Worm (Caenorhabditis elegans) whole organism, L2 larva: ENCODE measurements around the gene T08D10.4.

Source experiments
- aly-2 ChIP-seq: fragments of 150-350 bp; optimal IDR thresholded peaks from 2 replicates; lab custom pipeline; 2014; ENCODE audit warnings: missing biosample characterization, missing genetic modification characterization
- egl-27 ChIP-seq: sonication (generic microtip); optimal IDR thresholded peaks from 3 replicates; lab custom pipeline; 2017; ENCODE audit warnings: missing biosample characterization, missing genetic modification reagents, missing genetic modification characterization
- gmeb-1 ChIP-seq: fragments of 150-350 bp; optimal IDR thresholded peaks from 2 replicates; lab custom pipeline; 2014; ENCODE audit warnings: missing biosample characterization, missing genetic modification characterization
- lin-13 ChIP-seq: fragments of 150-350 bp; optimal IDR thresholded peaks from 2 replicates; lab custom pipeline; 2014; ENCODE audit warnings: missing biosample characterization, missing genetic modification reagents, missing genetic modification characterization
- lin-39 ChIP-seq: fragments of 150-350 bp; optimal IDR thresholded peaks from 2 replicates; lab custom pipeline; 2014; ENCODE audit warnings: missing biosample characterization, missing genetic modification reagents, missing genetic modification characterization
- lsy-2 ChIP-seq, 2 experiments: fragments of 150-350 bp in 1 of 2; sonication (generic microtip) in 1 of 2; optimal IDR thresholded peaks; 2 replicates each; lab custom pipeline; 2014 to 2017; ENCODE audit warnings: missing biosample characterization in 2 of 2, missing genetic modification characterization in 2 of 2
- nhr-10 ChIP-seq: sonication (generic microtip); optimal IDR thresholded peaks from 2 replicates; lab custom pipeline; 2017; ENCODE audit warnings: missing biosample characterization, missing genetic modification characterization
- nhr-12 ChIP-seq: fragments of 150-350 bp; optimal IDR thresholded peaks from 2 replicates; lab custom pipeline; 2014; ENCODE audit warnings: missing biosample characterization, missing genetic modification characterization
- nhr-25 ChIP-seq: fragments of 150-350 bp; sonication (generic microtip); optimal IDR thresholded peaks from 3 replicates; lab custom pipeline; 2014; ENCODE audit warnings: missing biosample characterization, missing genetic modification characterization
- sma-3 ChIP-seq: sonication (generic microtip); optimal IDR thresholded peaks from 2 replicates; lab custom pipeline; 2016; ENCODE audit warnings: missing genetic modification reagents, missing genetic modification characterization, missing compliant biosample characterization
- unc-62 ChIP-seq: fragments of 150-350 bp; optimal IDR thresholded peaks from 2 replicates; lab custom pipeline; 2014; ENCODE audit warnings: missing biosample characterization, missing genetic modification reagents, missing genetic modification characterization
- ztf-11 ChIP-seq: sonication (generic microtip); optimal IDR thresholded peaks from 2 replicates; lab custom pipeline; 2017; ENCODE audit warnings: missing biosample characterization, missing genetic modification characterization
- ztf-4 ChIP-seq: fragments of 150-350 bp; optimal IDR thresholded peaks from 2 replicates; lab custom pipeline; 2014; ENCODE audit warnings: missing biosample characterization, missing genetic modification characterization

- TF ChIP-seq ztf-4 (tag; lab: Kevin White, UChicago) (no peak), sma-3 (GFP tag; lab: Kevin White, UChicago) (no peak), lin-13 (GFP tag; lab: Kevin White, UChicago) (no peak), egl-27 (no peak), nhr-25 (tag; lab: Kevin White, UChicago) (no peak), nhr-10 (tag; lab: Kevin White, UChicago) (no peak), lsy-2 (tag; optimal IDR thresholded peaks at IDR 0.05; lab: Kevin White, UChicago) (no peak), nhr-12 (tag; lab: Kevin White, UChicago) (no peak), aly-2 (no peak), gmeb-1 (tag; lab: Kevin White, UChicago) (no peak), lin-39 (tag; lab: Kevin White, UChicago) (no peak), unc-62 (GFP tag; lab: Kevin White, UChicago) (no peak), ztf-11 (tag; lab: Kevin White, UChicago) (no peak)
Measured at ce11 chrX:11999573-11999972, 46.4 kb upstream of the T08D10.4 start.
